Worm (Caenorhabditis elegans): ENCODE data around the gene rbm-28.

rbm-28 gene

ce11 chrII:14814894-14815568 lies 42.0 kb upstream of the rbm-28 start, which contains the start of gene W01D2.1:
Gene W01D2.1 (plus strand): TSS chrII:14815518.
- no peak for TF ChIP-seq ets-7 (tag; optimal IDR thresholded peaks at IDR 0.05)
- TF ChIP-seq F13C5.2 (tag; optimal IDR thresholded peaks at IDR 0.05): no peak
- TF ChIP-seq tbx-37 (GFP tag; conservative IDR thresholded peaks at IDR 0.05): no peak
- TF ChIP-seq hmg-4 (GFP tag; optimal IDR thresholded peaks at IDR 0.05): no peak
- TF ChIP-seq B0310.2 (tag; optimal IDR thresholded peaks at IDR 0.05): no peak

- TF ChIP-seq hnd-1 (tag; optimal IDR thresholded peaks at IDR 0.05) (no peak), hmbx-1 (tag; optimal IDR thresholded peaks at IDR 0.05) (no peak), scrt-1 (GFP tag; IDR thresholded peaks at IDR 0.05) (no peak), ets-7 (tag; optimal IDR thresholded peaks at IDR 0.05) (no peak), sea-1 (GFP tag; conservative IDR thresholded peaks at IDR 0.05) (no peak), ama-1 (optimal IDR thresholded peaks at IDR 0.05) (no peak), tra-4 (tag; optimal IDR thresholded peaks at IDR 0.05) (no peak), ceh-13 (GFP tag; optimal IDR thresholded peaks at IDR 0.05) (no peak), F13C5.2 (tag; optimal IDR thresholded peaks at IDR 0.05) (no peak), pes-1 (GFP tag; IDR thresholded peaks at IDR 0.05) (no peak), ceh-36 (tag; optimal IDR thresholded peaks at IDR 0.05) (no peak), aly-1 (tag; optimal IDR thresholded peaks at IDR 0.05) (no peak)
These were observed 41.0 kb upstream of the rbm-28 start for ce11 chrII:14816086-14816485.

ce11 chrII:14818376-14818775 lies 38.7 kb upstream of the rbm-28 start, which contains the start of gene nhr-61:
Gene nhr-61 (minus strand): TSS chrII:14818543.
- TF ChIP-seq ets-7 (tag; optimal IDR thresholded peaks at IDR 0.05): no peak
- no peak for TF ChIP-seq hmg-4 (GFP tag; optimal IDR thresholded peaks at IDR 0.05)
- no peak for TF ChIP-seq tbx-37 (GFP tag; conservative IDR thresholded peaks at IDR 0.05)
- TF ChIP-seq ceh-13 (GFP tag; optimal IDR thresholded peaks at IDR 0.05): no peak
- no peak for TF ChIP-seq ceh-36 (tag; optimal IDR thresholded peaks at IDR 0.05)
- TF ChIP-seq tra-4 (tag; optimal IDR thresholded peaks at IDR 0.05): no peak
- TF ChIP-seq hnd-1 (tag; optimal IDR thresholded peaks at IDR 0.05): no peak
- TF ChIP-seq tbx-11 (GFP tag; IDR thresholded peaks at IDR 0.05): no peak
- TF ChIP-seq pes-1 (GFP tag; IDR thresholded peaks at IDR 0.05): no peak
- no peak for TF ChIP-seq B0310.2 (tag; optimal IDR thresholded peaks at IDR 0.05)
- no peak for TF ChIP-seq hmbx-1 (tag; optimal IDR thresholded peaks at IDR 0.05)
- no peak for TF ChIP-seq F13C5.2 (tag; optimal IDR thresholded peaks at IDR 0.05)
- no peak for TF ChIP-seq ama-1 (optimal IDR thresholded peaks at IDR 0.05)
- TF ChIP-seq aly-1 (tag; optimal IDR thresholded peaks at IDR 0.05): no peak
- TF ChIP-seq sea-1 (GFP tag; conservative IDR thresholded peaks at IDR 0.05): no peak
- TF ChIP-seq flt-1 (GFP tag; IDR thresholded peaks at IDR 0.05): no peak

ce11 chrII:14819258-14819985 lies 37.6 kb upstream of the rbm-28 start:
- TF ChIP-seq aly-1 (tag; optimal IDR thresholded peaks at IDR 0.05): no peak
- TF ChIP-seq ceh-36 (tag; optimal IDR thresholded peaks at IDR 0.05): peak; percentile 87

ce11 chrII:14820460-14820859 lies 36.6 kb upstream of the rbm-28 start:
- no peak for TF ChIP-seq tra-4 (tag; optimal IDR thresholded peaks at IDR 0.05)
- TF ChIP-seq ets-7 (tag; optimal IDR thresholded peaks at IDR 0.05): no peak
- no peak for TF ChIP-seq sea-1 (GFP tag; conservative IDR thresholded peaks at IDR 0.05)
- TF ChIP-seq tbx-11 (GFP tag; IDR thresholded peaks at IDR 0.05): no peak
- no peak for TF ChIP-seq hmg-4 (GFP tag; optimal IDR thresholded peaks at IDR 0.05)
- no peak for TF ChIP-seq ama-1 (optimal IDR thresholded peaks at IDR 0.05)
- TF ChIP-seq tbx-37 (GFP tag; conservative IDR thresholded peaks at IDR 0.05): no peak
- TF ChIP-seq hnd-1 (tag; optimal IDR thresholded peaks at IDR 0.05): no peak
- no peak for TF ChIP-seq ceh-13 (GFP tag; optimal IDR thresholded peaks at IDR 0.05)

- no peak for TF ChIP-seq tbx-37 (GFP tag; conservative IDR thresholded peaks at IDR 0.05)
These were observed 34.6 kb upstream of the rbm-28 start for ce11 chrII:14822419-14822818.

ce11 chrII:14825413-14825812 lies 31.6 kb upstream of the rbm-28 start:
- TF ChIP-seq pes-1 (GFP tag; IDR thresholded peaks at IDR 0.05): no peak

ce11 chrII:14832055-14832454 lies 25.0 kb upstream of the rbm-28 start:
- TF ChIP-seq ceh-36 (tag; optimal IDR thresholded peaks at IDR 0.05) (peak; percentile 6), hmbx-1 (tag; optimal IDR thresholded peaks at IDR 0.05) (no peak)

ce11 chrII:14838596-14839215 lies 18.4 kb upstream of the rbm-28 start:
- TF ChIP-seq ceh-13 (GFP tag; optimal IDR thresholded peaks at IDR 0.05): no peak
- no peak for TF ChIP-seq B0310.2 (tag; optimal IDR thresholded peaks at IDR 0.05)
- no peak for TF ChIP-seq sea-1 (GFP tag; conservative IDR thresholded peaks at IDR 0.05)
- no peak for TF ChIP-seq hnd-1 (tag; optimal IDR thresholded peaks at IDR 0.05)
- TF ChIP-seq hmbx-1 (tag; optimal IDR thresholded peaks at IDR 0.05): no peak
- no peak for TF ChIP-seq aly-1 (tag; optimal IDR thresholded peaks at IDR 0.05)
- no peak for TF ChIP-seq tbx-11 (GFP tag; IDR thresholded peaks at IDR 0.05)
- TF ChIP-seq ceh-36 (tag; optimal IDR thresholded peaks at IDR 0.05): no peak
- TF ChIP-seq scrt-1 (GFP tag; IDR thresholded peaks at IDR 0.05): no peak
- TF ChIP-seq tra-4 (tag; optimal IDR thresholded peaks at IDR 0.05): no peak

Data from whole organism, early embryonic.